Fruit fly (Drosophila melanogaster) whole organism, embryonic: ENCODE results near the gene CG42449.
A peak's percentile ranks its signal among the peaks of the same experiment; 100 is the strongest.

Experiments used
- Adf1 ChIP-seq: fragments of 200-800 bp; sonication (Bioruptor generic); IDR thresholded peaks from 2 replicates; pipeline ENCODE4 v1.3.6; 2022; ENCODE audit warnings: missing biosample characterization, missing genetic modification characterization
- Atf-2 ChIP-seq: fragments of 200-800 bp; sonication (Bioruptor generic); optimal IDR thresholded peaks from 2 replicates; lab custom pipeline; 2016; ENCODE audit warnings: missing biosample characterization, missing genetic modification characterization
- CG1024 ChIP-seq: fragments of 200-800 bp; sonication (Bioruptor generic); IDR thresholded peaks from 2 replicates; pipeline ENCODE4 v1.3.6; 2022; ENCODE audit warnings: missing biosample characterization, missing genetic modification characterization
- CG11247 ChIP-seq: fragments of 200-800 bp; sonication (Bioruptor generic); IDR thresholded peaks from 2 replicates; pipeline ENCODE4 v1.3.6; 2022; ENCODE audit warnings: missing biosample characterization, missing genetic modification characterization
- CG11560 ChIP-seq: fragments of 200-800 bp; sonication (Bioruptor generic); IDR thresholded peaks from 3 replicates; pipeline ENCODE4 v1.3.6; 2022; ENCODE audit warnings: missing biosample characterization, missing genetic modification characterization
- CG13775 ChIP-seq: fragments of 200-800 bp; sonication (Bioruptor generic); optimal IDR thresholded peaks from 3 replicates; lab custom pipeline; 2017; ENCODE audit warnings: missing biosample characterization, mild to moderate bottlenecking, missing genetic modification characterization
- CG13894 ChIP-seq: fragments of 200-800 bp; sonication (Bioruptor generic); optimal IDR thresholded peaks from 3 replicates; lab custom pipeline; 2018; ENCODE audit warnings: missing biosample characterization, mild to moderate bottlenecking, missing genetic modification characterization, moderate library complexity
- CG16813 ChIP-seq: fragments of 200-800 bp; sonication (Bioruptor generic); IDR thresholded peaks from 3 replicates; pipeline ENCODE4 v1.3.6; 2022; ENCODE audit warnings: missing biosample characterization, missing genetic modification characterization; ENCODE audit not compliant: partially characterized antibody
- CG17328 ChIP-seq: fragments of 200-800 bp; sonication (Bioruptor generic); IDR thresholded peaks from 2 replicates; pipeline ENCODE4 v1.3.6; 2022; ENCODE audit warnings: missing biosample characterization, missing genetic modification characterization
- CG31224 ChIP-seq: fragments of 200-800 bp; sonication (Bioruptor generic); IDR thresholded peaks from 2 replicates; pipeline ENCODE4 v1.3.6; 2022; ENCODE audit warnings: missing biosample characterization, missing genetic modification characterization
- CG3163 ChIP-seq: fragments of 200-800 bp; sonication (Bioruptor generic); optimal IDR thresholded peaks from 3 replicates; lab custom pipeline; 2016; ENCODE audit warnings: missing biosample characterization, missing genetic modification characterization
- CG4424 ChIP-seq: fragments of 200-800 bp; sonication (Bioruptor generic); optimal IDR thresholded peaks from 3 replicates; lab custom pipeline; 2016; ENCODE audit warnings: missing biosample characterization, missing genetic modification characterization
- CG4707 ChIP-seq: fragments of 200-800 bp; sonication (Bioruptor generic); optimal IDR thresholded peaks from 2 replicates; lab custom pipeline; 2018; ENCODE audit warnings: missing biosample characterization, mild to moderate bottlenecking, missing genetic modification characterization, moderate library complexity
- CG6272 ChIP-seq: fragments of 200-800 bp; sonication (Bioruptor generic); IDR thresholded peaks from 2 replicates; pipeline ENCODE4 v1.3.6; 2022; ENCODE audit warnings: missing biosample characterization, missing genetic modification characterization
- CG6765 ChIP-seq: fragments of 200-800 bp; sonication (Bioruptor generic); optimal IDR thresholded peaks from 3 replicates; lab custom pipeline; 2017; ENCODE audit warnings: missing biosample characterization, mild to moderate bottlenecking, missing genetic modification characterization
- CG8089 ChIP-seq: fragments of 200-800 bp; sonication (Bioruptor generic); optimal IDR thresholded peaks from 3 replicates; lab custom pipeline; 2016; ENCODE audit warnings: missing biosample characterization, missing genetic modification characterization
- CG9215 ChIP-seq: fragments of 200-800 bp; sonication (Bioruptor generic); IDR thresholded peaks from 2 replicates; pipeline ENCODE4 v1.3.6; 2022; ENCODE audit warnings: missing biosample characterization, missing genetic modification characterization
- CG9797 ChIP-seq: fragments of 200-800 bp; sonication (Bioruptor generic); optimal IDR thresholded peaks from 3 replicates; lab custom pipeline; 2018; ENCODE audit warnings: missing biosample characterization, mild to moderate bottlenecking, missing genetic modification characterization
- Fer1 ChIP-seq: fragments of 200-800 bp; sonication (Bioruptor generic); optimal IDR thresholded peaks from 2 replicates; lab custom pipeline; 2017; ENCODE audit warnings: missing biosample characterization, mild to moderate bottlenecking, missing genetic modification characterization
- HLH4C ChIP-seq: fragments of 200-800 bp; sonication (Bioruptor generic); IDR thresholded peaks from 3 replicates; pipeline ENCODE4 v1.3.6; 2022; ENCODE audit warnings: missing biosample characterization, missing genetic modification characterization; ENCODE audit not compliant: partially characterized antibody
- HmgZ ChIP-seq: fragments of 200-800 bp; sonication (Bioruptor generic); optimal IDR thresholded peaks from 2 replicates; lab custom pipeline; 2018; ENCODE audit warnings: missing biosample characterization, mild to moderate bottlenecking, missing genetic modification characterization
- MTF-1 ChIP-seq: fragments of 200-800 bp; sonication (Bioruptor generic); optimal IDR thresholded peaks from 2 replicates; lab custom pipeline; 2018; ENCODE audit warnings: missing biosample characterization, mild to moderate bottlenecking, missing genetic modification characterization, borderline replicate concordance
- Mad ChIP-seq: fragments of 200-800 bp; sonication (Bioruptor generic); optimal IDR thresholded peaks from 2 replicates; lab custom pipeline; 2016; ENCODE audit warnings: missing biosample characterization, missing genetic modification characterization
- NC2α ChIP-seq: fragments of 200-800 bp; sonication (Bioruptor generic); optimal IDR thresholded peaks from 2 replicates; lab custom pipeline; 2016; ENCODE audit warnings: missing biosample characterization, missing genetic modification characterization
- NK7.1 ChIP-seq: fragments of 200-800 bp; sonication (Bioruptor generic); optimal IDR thresholded peaks from 3 replicates; lab custom pipeline; 2016; ENCODE audit warnings: missing biosample characterization, missing genetic modification characterization
- NfI ChIP-seq: fragments of 200-800 bp; sonication (Bioruptor generic); optimal IDR thresholded peaks from 3 replicates; lab custom pipeline; 2018; ENCODE audit warnings: missing biosample characterization, mild to moderate bottlenecking, missing genetic modification characterization, moderate library complexity
- Six4 ChIP-seq: fragments of 200-800 bp; sonication (Bioruptor generic); optimal IDR thresholded peaks from 2 replicates; lab custom pipeline; 2016; ENCODE audit warnings: missing biosample characterization, missing genetic modification characterization
- Sox100B ChIP-seq: fragments of 200-800 bp; sonication (Bioruptor generic); optimal IDR thresholded peaks from 3 replicates; lab custom pipeline; 2018; ENCODE audit warnings: missing biosample characterization, mild to moderate bottlenecking, missing genetic modification characterization
- Sox102F ChIP-seq: fragments of 200-800 bp; sonication (Bioruptor generic); optimal IDR thresholded peaks from 2 replicates; lab custom pipeline; 2018; ENCODE audit warnings: missing biosample characterization, mild to moderate bottlenecking, missing genetic modification characterization, moderate library complexity
- Spps ChIP-seq: fragments of 200-800 bp; sonication (Bioruptor generic); optimal IDR thresholded peaks from 2 replicates; lab custom pipeline; 2018; ENCODE audit warnings: missing biosample characterization, mild to moderate bottlenecking, missing genetic modification characterization
- Sry-δ ChIP-seq: fragments of 200-800 bp; sonication (Bioruptor generic); optimal IDR thresholded peaks from 2 replicates; lab custom pipeline; 2016; ENCODE audit warnings: missing biosample characterization, missing genetic modification characterization
- Ssrp ChIP-seq: fragments of 200-800 bp; sonication (Bioruptor generic); optimal IDR thresholded peaks from 2 replicates; lab custom pipeline; 2018; ENCODE audit warnings: missing biosample characterization, mild to moderate bottlenecking, missing genetic modification characterization, moderate library complexity
- YL-1 ChIP-seq: fragments of 200-800 bp; sonication (Bioruptor generic); optimal IDR thresholded peaks from 3 replicates; lab custom pipeline; 2017; ENCODE audit warnings: missing biosample characterization, mild to moderate bottlenecking, missing genetic modification characterization
- cg ChIP-seq: fragments of 200-800 bp; sonication (Bioruptor generic); optimal IDR thresholded peaks from 3 replicates; lab custom pipeline; 2019; ENCODE audit warnings: missing biosample characterization, mild to moderate bottlenecking, missing genetic modification characterization, moderate library complexity
- chm ChIP-seq: fragments of 200-800 bp; sonication (Bioruptor generic); IDR thresholded peaks from 2 replicates; pipeline ENCODE4 v1.3.6; 2022; ENCODE audit warnings: missing biosample characterization, missing genetic modification characterization
- chn ChIP-seq: fragments of 200-800 bp; sonication (Bioruptor generic); optimal IDR thresholded peaks from 2 replicates; lab custom pipeline; 2016; ENCODE audit warnings: missing biosample characterization, missing genetic modification characterization
- crc ChIP-seq: fragments of 200-800 bp; sonication (Bioruptor generic); optimal IDR thresholded peaks from 2 replicates; lab custom pipeline; 2016; ENCODE audit warnings: missing biosample characterization, missing genetic modification characterization
- cwo ChIP-seq: fragments of 200-800 bp; sonication (Bioruptor generic); optimal IDR thresholded peaks from 3 replicates; lab custom pipeline; 2017; ENCODE audit warnings: missing biosample characterization, missing genetic modification characterization, mild to moderate bottlenecking, moderate library complexity, missing genetic modification reagents
- dati ChIP-seq: fragments of 200-800 bp; sonication (Bioruptor generic); IDR thresholded peaks from 2 replicates; pipeline ENCODE4 v1.3.6; 2022; ENCODE audit warnings: missing biosample characterization, missing genetic modification characterization
- fd64A ChIP-seq: fragments of 200-800 bp; sonication (Bioruptor generic); optimal IDR thresholded peaks from 3 replicates; lab custom pipeline; 2018; ENCODE audit warnings: missing biosample characterization, mild to moderate bottlenecking, missing genetic modification characterization
- gt ChIP-seq: fragments of 200-800 bp; sonication (Bioruptor generic); IDR thresholded peaks from 2 replicates; pipeline ENCODE4 v1.3.6; 2022; ENCODE audit warnings: missing biosample characterization, missing genetic modification characterization
- hkb ChIP-seq, 2 experiments: fragments of 200-800 bp in 1 of 2; fragments of >200 bp in 1 of 2; sonication (Bioruptor generic) in 1 of 2; IDR thresholded peaks in 1 of 2; optimal IDR thresholded peaks in 1 of 2; 2 replicates each; pipeline versions ENCODE4 v1.3.6 to Lab custom; 2017 to 2022; ENCODE audit warnings: missing biosample characterization in 1 of 2, missing genetic modification characterization in 1 of 2
- nmo ChIP-seq: fragments of 200-800 bp; sonication (Bioruptor generic); optimal IDR thresholded peaks from 2 replicates; lab custom pipeline; 2018; ENCODE audit warnings: missing biosample characterization, mild to moderate bottlenecking, missing genetic modification characterization, moderate library complexity
- onecut ChIP-seq: fragments of 200-800 bp; sonication (Bioruptor generic); IDR thresholded peaks from 2 replicates; pipeline ENCODE4 v1.3.6; 2022; ENCODE audit warnings: missing biosample characterization, missing genetic modification characterization
- peb ChIP-seq: fragments of 200-800 bp; sonication (Bioruptor generic); IDR thresholded peaks from 2 replicates; pipeline ENCODE4 v1.3.6; 2022; ENCODE audit warnings: missing biosample characterization, missing genetic modification characterization
- pho ChIP-seq: fragments of 200-800 bp; sonication (Bioruptor generic); optimal IDR thresholded peaks from 2 replicates; lab custom pipeline; 2016; ENCODE audit warnings: missing biosample characterization, missing genetic modification characterization
- sd ChIP-seq: fragments of 200-800 bp; sonication (Bioruptor generic); optimal IDR thresholded peaks from 3 replicates; lab custom pipeline; 2018; ENCODE audit warnings: missing biosample characterization, mild to moderate bottlenecking, missing genetic modification characterization, moderate library complexity
- sna ChIP-seq: fragments of 200-800 bp; sonication (Bioruptor generic); IDR thresholded peaks from 2 replicates; pipeline ENCODE4 v1.3.6; 2022; ENCODE audit warnings: missing biosample characterization, missing genetic modification characterization; ENCODE audit not compliant: partially characterized antibody
- ssp ChIP-seq: fragments of 200-800 bp; sonication (Bioruptor generic); IDR thresholded peaks from 2 replicates; pipeline ENCODE4 v1.3.6; 2022; ENCODE audit warnings: missing biosample characterization, missing genetic modification characterization

The CG42449 gene

DNA sequence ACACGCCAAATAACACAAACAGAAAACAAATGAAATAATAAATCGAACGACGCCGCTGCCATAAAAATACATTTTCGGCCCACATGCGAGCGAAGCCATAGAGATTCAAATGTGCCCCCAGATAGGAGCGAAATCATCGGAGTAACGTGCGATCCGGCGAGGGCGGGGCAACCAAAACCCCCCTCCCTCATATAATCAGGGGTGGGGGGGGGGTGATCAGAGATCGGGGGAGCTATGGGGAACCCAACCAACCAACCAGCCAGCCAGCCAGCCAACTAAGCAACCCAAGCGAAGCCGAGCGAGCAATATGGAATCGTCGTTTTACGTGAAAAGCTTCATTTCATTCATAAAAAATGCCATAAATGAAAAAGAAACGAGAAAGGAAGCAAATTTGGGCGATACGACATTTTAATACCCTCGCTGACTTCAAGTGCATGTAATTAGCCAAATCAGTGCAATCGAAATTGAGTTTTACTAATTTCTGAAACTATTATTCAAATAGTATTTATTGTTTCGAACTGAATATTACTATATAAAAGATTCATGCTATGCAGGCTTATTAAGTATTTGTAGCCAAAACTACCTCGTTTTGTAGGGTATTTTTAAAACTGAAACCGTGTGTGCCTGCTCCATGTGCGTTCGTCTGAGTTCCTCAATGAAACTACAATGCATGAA is 16.9 kb downstream of the CG42449 start (continued):
- TF ChIP-seq cwo (GFP tag; lab: Kevin White, UChicago): peak; percentile 48
- TF ChIP-seq Mad: peak; percentile 38
- TF ChIP-seq Atf-2 (GFP tag; lab: Kevin White, UChicago): no peak
- no peak for TF ChIP-seq fd64A (GFP tag; lab: Kevin White, UChicago)
- no peak for TF ChIP-seq chm (GFP tag; lab: Robert Waterston, UW)
- TF ChIP-seq HLH4C (GFP tag; lab: Robert Waterston, UW): 0 out of 3 replicates have a peak, but pooled peaks have one; percentile 12
- no peak for TF ChIP-seq hkb (optimal IDR thresholded peaks at IDR 0.05; lab: Kevin White, UChicago)
- peak; percentile 73 for TF ChIP-seq hkb (GFP tag; IDR thresholded peaks at IDR 0.05; lab: Robert Waterston, UW)
- 0 out of 2 replicates have a peak, but pooled peaks have one; percentile 33 for TF ChIP-seq ssp
- TF ChIP-seq sd (tag; lab: Kevin White, UChicago): peak; percentile 5
- peak; percentile 67 for TF ChIP-seq Ssrp (tag; lab: Kevin White, UChicago)
- TF ChIP-seq CG13894 (tag; lab: Kevin White, UChicago): peak; percentile 81
- TF ChIP-seq NK7.1 (GFP tag; lab: Kevin White, UChicago): no peak
- TF ChIP-seq CG1024 (GFP tag; lab: Robert Waterston, UW): peak; percentile 43; the same call in 1 of the 2 replicates
- no peak for TF ChIP-seq onecut
- no peak for TF ChIP-seq dati (GFP tag; lab: Robert Waterston, UW)
- TF ChIP-seq YL-1 (GFP tag; lab: Kevin White, UChicago): no peak
- peak; percentile 48; the same call in 1 of the 2 replicates for TF ChIP-seq CG17328 (GFP tag; lab: Robert Waterston, UW)
- TF ChIP-seq crc (GFP tag; lab: Kevin White, UChicago): peak; percentile 18
- TF ChIP-seq CG4707: no peak
- TF ChIP-seq CG8089 (GFP tag; lab: Kevin White, UChicago): no peak
- TF ChIP-seq NfI (GFP tag; lab: Kevin White, UChicago): peak; percentile 52
- no peak for TF ChIP-seq sna (GFP tag; lab: Robert Waterston, UW)
- no peak for TF ChIP-seq MTF-1
- TF ChIP-seq CG6765 (GFP tag; lab: Kevin White, UChicago): no peak
- TF ChIP-seq Fer1 (GFP tag; lab: Kevin White, UChicago): peak; percentile 47
- no peak for TF ChIP-seq CG11560
- TF ChIP-seq Sox102F (GFP tag; lab: Kevin White, UChicago): peak; percentile 83
- TF ChIP-seq CG11247: no peak
- no peak for TF ChIP-seq Adf1 (GFP tag; lab: Robert Waterston, UW)
- TF ChIP-seq CG6272 (GFP tag; lab: Robert Waterston, UW): no peak
- no peak for TF ChIP-seq NC2α (GFP tag; lab: Kevin White, UChicago)
- no peak for TF ChIP-seq CG3163 (GFP tag; lab: Kevin White, UChicago)
- TF ChIP-seq CG16813 (GFP tag; lab: Robert Waterston, UW): no peak
- TF ChIP-seq cg: no peak
- peak; percentile 17 for TF ChIP-seq CG13775 (GFP tag; lab: Kevin White, UChicago)
- no peak for TF ChIP-seq gt (GFP tag; lab: Robert Waterston, UW)
- TF ChIP-seq Spps (tag; lab: Kevin White, UChicago): peak; percentile 15
- no peak for TF ChIP-seq CG9215 (GFP tag; lab: Robert Waterston, UW)
- peak; percentile 46 for TF ChIP-seq chn
- no peak for TF ChIP-seq CG9797 (GFP tag; lab: Kevin White, UChicago)
- peak; percentile 63 for TF ChIP-seq CG4424 (GFP tag; lab: Kevin White, UChicago)
- peak; percentile 79 for TF ChIP-seq nmo (GFP tag; lab: Kevin White, UChicago)
- TF ChIP-seq CG31224 (GFP tag; lab: Robert Waterston, UW): no peak
- TF ChIP-seq HmgZ (tag; lab: Kevin White, UChicago): peak; percentile 11
- peak; percentile 58 for TF ChIP-seq Sox100B (GFP tag; lab: Kevin White, UChicago)
- no peak for TF ChIP-seq Sry-δ (GFP tag; lab: Kevin White, UChicago)
- peak; percentile 29 for TF ChIP-seq Six4 (GFP tag; lab: Kevin White, UChicago)
- TF ChIP-seq pho: no peak
- peak; percentile 46; the same call in 1 of the 2 replicates for TF ChIP-seq peb
